Worm (Caenorhabditis elegans) whole organism, L3 larva: ENCODE measurements around the gene best-13.
A peak's percentile ranks its signal among the peaks of the same experiment; 100 is the strongest.

ENCODE experiments used
- R02D3.7 ChIP-seq: fragments of 150-350 bp; optimal IDR thresholded peaks from 2 replicates; lab custom pipeline; 2014; ENCODE audit warnings: missing biosample characterization, missing genetic modification characterization
- ZK546.5 ChIP-seq: sonication (generic microtip); optimal IDR thresholded peaks from 2 replicates; lab custom pipeline; 2017; ENCODE audit warnings: missing biosample characterization, missing genetic modification characterization
- aly-2 ChIP-seq: fragments of 150-350 bp; optimal IDR thresholded peaks from 2 replicates; lab custom pipeline; 2014; ENCODE audit warnings: missing biosample characterization, missing genetic modification characterization
- ama-1 ChIP-seq: fragments of 150-350 bp; optimal IDR thresholded peaks from 2 replicates; lab custom pipeline; 2018
- ceh-16 ChIP-seq: sonication (generic microtip); optimal IDR thresholded peaks from 2 replicates; lab custom pipeline; 2017; ENCODE audit warnings: missing biosample characterization, missing genetic modification characterization
- ceh-28 ChIP-seq: fragments of 150-350 bp; optimal IDR thresholded peaks from 2 replicates; lab custom pipeline; 2014; ENCODE audit warnings: missing biosample characterization, missing genetic modification reagents, missing genetic modification characterization
- ceh-82 ChIP-seq: fragments of 150-350 bp; optimal IDR thresholded peaks from 2 replicates; lab custom pipeline; 2014; ENCODE audit warnings: missing biosample characterization, missing genetic modification characterization
- ceh-9 ChIP-seq: sonication (generic microtip); optimal IDR thresholded peaks from 2 replicates; lab custom pipeline; 2018; ENCODE audit warnings: missing biosample characterization, missing genetic modification characterization
- daf-12 ChIP-seq: fragments of 150-350 bp; optimal IDR thresholded peaks from 2 replicates; lab custom pipeline; 2014; ENCODE audit warnings: missing biosample characterization, missing genetic modification reagents, missing genetic modification characterization
- egl-27 ChIP-seq: sonication (generic microtip); optimal IDR thresholded peaks from 4 replicates; lab custom pipeline; 2017; ENCODE audit warnings: missing biosample characterization, missing genetic modification reagents, missing genetic modification characterization
- egl-5 ChIP-seq: fragments of 150-350 bp; optimal IDR thresholded peaks from 2 replicates; lab custom pipeline; 2017; ENCODE audit warnings: missing biosample characterization, missing genetic modification reagents, missing genetic modification characterization, inconsistent platforms
- elt-1 ChIP-seq: fragments of 150-350 bp; optimal IDR thresholded peaks from 2 replicates; lab custom pipeline; 2014; ENCODE audit warnings: missing biosample characterization, missing genetic modification characterization
- elt-2 ChIP-seq: sonication (generic microtip); optimal IDR thresholded peaks from 2 replicates; lab custom pipeline; 2016; ENCODE audit warnings: missing genetic modification reagents, mild to moderate bottlenecking, missing genetic modification characterization, missing compliant biosample characterization
- elt-3 ChIP-seq, 3 experiments: fragments of 150-350 bp in 1 of 3; sonication (generic microtip) in 2 of 3; optimal IDR thresholded peaks; 2 replicates in 2 of 3; 4 replicates in 1 of 3; lab custom pipeline; 2014 to 2017; ENCODE audit warnings: missing biosample characterization in 3 of 3, missing genetic modification characterization in 3 of 3
- fkh-10 ChIP-seq: sonication (generic microtip); optimal IDR thresholded peaks from 2 replicates; lab custom pipeline; 2017; ENCODE audit warnings: missing biosample characterization, missing genetic modification reagents, missing genetic modification characterization
- hmg-11 ChIP-seq: sonication (generic microtip); optimal IDR thresholded peaks from 2 replicates; lab custom pipeline; 2016; ENCODE audit warnings: missing genetic modification characterization, missing compliant biosample characterization
- jun-1 ChIP-seq: fragments of 150-350 bp; optimal IDR thresholded peaks from 2 replicates; lab custom pipeline; 2014; ENCODE audit warnings: missing biosample characterization, missing genetic modification reagents, missing genetic modification characterization
- lin-15B ChIP-seq: fragments of 150-350 bp; optimal IDR thresholded peaks from 2 replicates; lab custom pipeline; 2014; ENCODE audit warnings: missing biosample characterization, missing genetic modification characterization
- lin-39 ChIP-seq: fragments of 150-350 bp; optimal IDR thresholded peaks from 2 replicates; lab custom pipeline; 2018; ENCODE audit warnings: missing biosample characterization, missing genetic modification reagents, missing genetic modification characterization
- mdl-1 ChIP-seq: fragments of 150-350 bp; optimal IDR thresholded peaks from 2 replicates; lab custom pipeline; 2014; ENCODE audit warnings: missing biosample characterization, missing genetic modification characterization
- mml-1 ChIP-seq: fragments of 150-350 bp; sonication (generic microtip); optimal IDR thresholded peaks from 3 replicates; lab custom pipeline; 2014; ENCODE audit warnings: missing biosample characterization, missing genetic modification characterization
- nfya-1 ChIP-seq: sonication (generic microtip); optimal IDR thresholded peaks from 2 replicates; lab custom pipeline; 2017; ENCODE audit warnings: missing genetic modification characterization, mild to moderate bottlenecking, missing compliant biosample characterization, antibody characterized with exemption, moderate library complexity; ENCODE audit not compliant: insufficient read depth
- nhr-11 ChIP-seq: fragments of 150-350 bp; optimal IDR thresholded peaks from 2 replicates; lab custom pipeline; 2014; ENCODE audit warnings: missing biosample characterization, missing genetic modification characterization
- nhr-12 ChIP-seq: fragments of 150-350 bp; optimal IDR thresholded peaks from 2 replicates; lab custom pipeline; 2014; ENCODE audit warnings: missing biosample characterization, missing genetic modification characterization
- nhr-23 ChIP-seq: fragments of 150-350 bp; optimal IDR thresholded peaks from 2 replicates; lab custom pipeline; 2014; ENCODE audit warnings: missing biosample characterization, missing genetic modification reagents, missing genetic modification characterization
- nhr-237 ChIP-seq: fragments of 150-350 bp; optimal IDR thresholded peaks from 2 replicates; lab custom pipeline; 2014; ENCODE audit warnings: missing biosample characterization, missing genetic modification characterization
- nhr-25 ChIP-seq: sonication (generic microtip); optimal IDR thresholded peaks from 2 replicates; lab custom pipeline; 2017; ENCODE audit warnings: missing biosample characterization, missing genetic modification characterization
- nhr-28 ChIP-seq: fragments of 150-350 bp; optimal IDR thresholded peaks from 2 replicates; lab custom pipeline; 2014; ENCODE audit warnings: missing biosample characterization, missing genetic modification characterization
- nhr-43 ChIP-seq: sonication (generic microtip); optimal IDR thresholded peaks from 2 replicates; lab custom pipeline; 2016; ENCODE audit warnings: mild to moderate bottlenecking, missing genetic modification characterization, missing compliant biosample characterization; ENCODE audit not compliant: poor library complexity, severe bottlenecking
- nhr-67 ChIP-seq: fragments of 150-350 bp; optimal IDR thresholded peaks from 2 replicates; lab custom pipeline; 2014; ENCODE audit warnings: missing biosample characterization, missing genetic modification characterization
- nhr-77 ChIP-seq: fragments of 150-350 bp; optimal IDR thresholded peaks from 2 replicates; lab custom pipeline; 2014; ENCODE audit warnings: missing biosample characterization, missing genetic modification characterization
- pha-4 ChIP-seq: fragments of 150-350 bp; optimal IDR thresholded peaks from 2 replicates; lab custom pipeline; 2014; ENCODE audit warnings: missing biosample characterization, missing genetic modification reagents, missing genetic modification characterization
- pqm-1 ChIP-seq: fragments of 150-350 bp; optimal IDR thresholded peaks from 2 replicates; lab custom pipeline; 2017; ENCODE audit warnings: missing biosample characterization, missing genetic modification characterization, inconsistent platforms
- sea-2 ChIP-seq: fragments of 150-350 bp; sonication (generic microtip); optimal IDR thresholded peaks from 4 replicates; lab custom pipeline; 2014; ENCODE audit warnings: missing biosample characterization, missing genetic modification reagents, missing genetic modification characterization
- skn-1 ChIP-seq: fragments of 150-350 bp; optimal IDR thresholded peaks from 2 replicates; lab custom pipeline; 2014; ENCODE audit warnings: missing biosample characterization, missing genetic modification characterization
- snpc-4 ChIP-seq: fragments of 150-350 bp; optimal IDR thresholded peaks from 2 replicates; lab custom pipeline; 2014; ENCODE audit warnings: missing biosample characterization, missing genetic modification characterization
- unc-39 ChIP-seq: sonication (generic microtip); optimal IDR thresholded peaks from 4 replicates; lab custom pipeline; 2017; ENCODE audit warnings: missing biosample characterization, missing genetic modification characterization
- unc-62 ChIP-seq: fragments of 150-350 bp; sonication (generic microtip); optimal IDR thresholded peaks from 4 replicates; lab custom pipeline; 2014; ENCODE audit warnings: missing biosample characterization, missing genetic modification reagents, missing genetic modification characterization
- zag-1 ChIP-seq: fragments of 150-350 bp; optimal IDR thresholded peaks from 2 replicates; lab custom pipeline; 2014; ENCODE audit warnings: missing biosample characterization, missing genetic modification characterization
- ztf-11 ChIP-seq: fragments of 150-350 bp; optimal IDR thresholded peaks from 2 replicates; lab custom pipeline; 2014; ENCODE audit warnings: missing biosample characterization, missing genetic modification characterization
- ztf-4 ChIP-seq: fragments of 150-350 bp; optimal IDR thresholded peaks from 2 replicates; lab custom pipeline; 2014; ENCODE audit warnings: missing biosample characterization, missing genetic modification characterization

Gene best-13

DNA sequence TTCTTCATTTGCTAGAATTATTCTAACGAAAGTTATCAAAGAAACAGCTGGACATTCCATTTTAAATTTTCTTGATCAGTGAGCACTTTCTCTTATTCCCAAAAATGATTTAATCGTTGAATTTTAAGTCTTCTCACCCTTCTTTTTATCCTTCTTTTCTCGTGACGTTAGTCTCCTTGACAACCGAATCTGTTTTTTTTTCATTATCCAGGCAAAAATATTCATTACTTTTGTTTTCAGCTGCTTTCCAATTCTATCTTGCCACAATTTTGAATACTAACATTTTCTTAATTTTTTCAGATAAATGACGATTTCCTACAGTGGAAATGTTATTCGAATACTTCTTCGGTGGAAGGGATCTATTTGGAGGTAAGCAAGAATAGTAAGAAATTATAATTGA, at the start of gene best-13:
best-13 (plus strand) TSS at position 301 of the 400 bp plus-strand sequence.
- TF ChIP-seq fkh-10 (GFP tag; lab: Kevin White, UChicago) (no peak), elt-2 (tag; lab: Kevin White, UChicago) (no peak), nhr-77 (tag; lab: Kevin White, UChicago) (no peak), nhr-237 (no peak), ama-1 (no peak), nhr-12 (no peak), ztf-4 (no peak), ZK546.5 (tag; lab: Kevin White, UChicago) (no peak), nfya-1 (tag; lab: Kevin White, UChicago) (no peak), egl-5 (tag; lab: Kevin White, UChicago) (no peak), daf-12 (tag; lab: Kevin White, UChicago) (no peak), ceh-28 (tag; lab: Kevin White, UChicago) (no peak), nhr-67 (tag; lab: Kevin White, UChicago) (no peak), lin-39 (tag; lab: Kevin White, UChicago) (no peak), pha-4 (tag; lab: Kevin White, UChicago) (no peak)

DNA sequence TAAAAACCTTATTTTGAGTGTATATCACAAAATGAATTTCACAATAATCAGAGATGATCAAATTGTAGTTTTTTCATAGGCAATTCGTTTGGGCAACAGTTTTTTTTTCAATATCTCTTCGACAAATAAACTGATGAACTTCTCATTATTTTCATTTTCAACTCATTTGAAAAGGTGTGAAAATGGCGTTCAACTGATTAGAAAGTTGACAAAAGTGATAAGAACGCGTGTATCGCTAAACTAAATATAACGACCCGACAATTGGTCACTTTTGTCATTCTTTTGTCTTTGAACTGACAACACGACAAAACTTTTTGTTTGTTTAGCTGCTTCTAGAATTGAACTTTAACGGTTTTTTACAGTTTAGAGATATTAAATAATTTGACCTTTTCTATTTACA, 48.8 kb upstream of the best-13 start:
- TF ChIP-seq unc-39 (tag; lab: Kevin White, UChicago) = no peak
- TF ChIP-seq elt-2 (tag; lab: Kevin White, UChicago) = peak; percentile 64
- no peak for TF ChIP-seq ama-1
- no peak for TF ChIP-seq sea-2
- no peak for TF ChIP-seq aly-2
- no peak for TF ChIP-seq ZK546.5 (tag; lab: Kevin White, UChicago)
- no peak for TF ChIP-seq elt-1
- TF ChIP-seq elt-3 (tag; optimal IDR thresholded peaks at IDR 0.05; lab: Kevin White, UChicago) = no peak
- TF ChIP-seq nhr-11 (tag; lab: Kevin White, UChicago) = no peak
- peak; percentile 39 for TF ChIP-seq pqm-1 (tag; lab: Kevin White, UChicago)
- TF ChIP-seq nhr-23 (tag; lab: Kevin White, UChicago) = no peak
- TF ChIP-seq zag-1 (tag; lab: Kevin White, UChicago) = no peak
- no peak for TF ChIP-seq mml-1 (tag; lab: Kevin White, UChicago)
- TF ChIP-seq egl-27 (tag; lab: Kevin White, UChicago) = no peak
- no peak for TF ChIP-seq jun-1 (tag; lab: Kevin White, UChicago)
- no peak for TF ChIP-seq nhr-67 (tag; lab: Kevin White, UChicago)
- no peak for TF ChIP-seq nhr-77 (tag; lab: Kevin White, UChicago)
- TF ChIP-seq nhr-237 = no peak
- no peak for TF ChIP-seq lin-39 (tag; lab: Kevin White, UChicago)
- TF ChIP-seq nhr-25 (tag; lab: Kevin White, UChicago) = no peak
- TF ChIP-seq ztf-4 = no peak
- peak; percentile 73 for TF ChIP-seq pha-4 (tag; lab: Kevin White, UChicago)
- no peak for TF ChIP-seq egl-5 (tag; lab: Kevin White, UChicago)
- TF ChIP-seq nhr-43 (tag; lab: Kevin White, UChicago) = no peak
- TF ChIP-seq ztf-11 (tag; lab: Kevin White, UChicago) = no peak
- no peak for TF ChIP-seq R02D3.7 (tag; lab: Kevin White, UChicago)

DNA sequence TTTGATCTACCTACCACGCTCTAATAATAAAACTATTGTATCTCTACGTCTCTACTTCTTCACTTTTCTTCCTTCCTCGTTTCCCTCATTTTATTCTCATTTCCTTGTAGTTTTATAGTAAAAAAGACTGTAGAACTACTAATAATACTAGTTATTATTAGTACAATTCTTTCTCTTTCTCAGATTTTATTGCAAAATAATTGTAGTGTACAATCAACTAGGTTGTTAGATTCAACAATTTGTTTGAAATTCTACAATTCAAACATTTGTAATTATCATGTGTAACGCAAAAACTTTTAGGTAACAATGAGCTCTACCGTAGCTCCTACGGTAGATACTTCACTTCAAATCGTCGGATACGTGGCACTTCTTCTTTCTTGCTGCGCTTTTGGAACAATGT, 48.0 kb upstream of the best-13 start, which contains the start of gene K07F5.12:
K07F5.12 (plus strand) TSS at position 301 of the 400 bp plus-strand sequence.
- TF ChIP-seq unc-62 (no peak), ceh-16 (tag; lab: Kevin White, UChicago) (no peak), ama-1 (no peak), nhr-12 (no peak), aly-2 (no peak)

DNA sequence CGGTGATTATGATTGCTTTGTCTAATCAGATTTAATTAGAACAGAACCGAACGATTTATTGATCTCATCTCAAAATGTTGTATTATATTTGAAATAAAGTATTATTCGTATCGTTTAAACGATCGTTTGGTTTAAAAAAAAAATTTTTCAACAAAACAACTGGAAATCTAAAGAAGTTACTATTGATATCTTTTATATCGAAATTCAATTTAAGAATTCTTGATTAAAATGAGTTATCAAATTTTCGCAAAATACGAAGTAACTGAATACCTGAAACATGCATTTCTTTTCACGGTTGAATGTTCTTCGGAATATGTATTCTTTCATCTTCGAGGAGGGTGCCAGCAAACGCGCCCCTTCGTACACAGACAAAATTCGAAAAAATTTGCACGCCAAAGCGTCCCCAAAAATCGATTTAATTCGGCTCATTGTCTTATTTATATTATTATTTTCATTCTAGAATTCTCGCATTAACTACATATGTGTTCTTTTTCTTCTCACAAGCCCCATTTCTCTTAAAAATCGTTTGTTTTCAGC, 45.7 kb upstream of the best-13 start, which contains the start of gene npp-1:
npp-1 (plus strand) TSS at position 537 of the 537 bp plus-strand sequence.
- TF ChIP-seq ceh-82 (tag; lab: Kevin White, UChicago) (no peak), snpc-4 (tag; lab: Kevin White, UChicago) (no peak), ceh-16 (tag; lab: Kevin White, UChicago) (no peak), nhr-25 (tag; lab: Kevin White, UChicago) (peak; percentile 20), nhr-77 (tag; lab: Kevin White, UChicago) (no peak), ztf-4 (no peak), elt-3 (tag; optimal IDR thresholded peaks at IDR 0.05; lab: Kevin White, UChicago) (no peak), ama-1 (no peak), aly-2 (no peak), nhr-28 (no peak), lin-15B (peak; percentile 59), nhr-237 (no peak), mml-1 (tag; lab: Kevin White, UChicago) (no peak), hmg-11 (tag; lab: Kevin White, UChicago) (no peak), skn-1 (no peak), elt-2 (tag; lab: Kevin White, UChicago) (peak; percentile 20), egl-27 (tag; lab: Kevin White, UChicago) (no peak), nhr-67 (tag; lab: Kevin White, UChicago) (no peak), nhr-11 (tag; lab: Kevin White, UChicago) (no peak), pha-4 (tag; lab: Kevin White, UChicago) (peak; percentile 82), nhr-23 (tag; lab: Kevin White, UChicago) (no peak), unc-39 (tag; lab: Kevin White, UChicago) (no peak), ceh-9 (tag; lab: Kevin White, UChicago) (no peak), nfya-1 (tag; lab: Kevin White, UChicago) (peak; percentile 50), unc-62 (no peak), pqm-1 (tag; lab: Kevin White, UChicago) (peak; percentile 0), nhr-12 (no peak), mdl-1 (tag; lab: Kevin White, UChicago) (no peak)
- TF ChIP-seq, all 47 proteins: peak for 6
